Fruit fly (Drosophila melanogaster) whole organism, pupa: ENCODE data around the gene neur.

Experiments used
- CG10348 ChIP-seq: fragments of 200-800 bp; sonication (Bioruptor generic); IDR thresholded peaks from 2 replicates; pipeline ENCODE4 v1.3.6; 2022; ENCODE audit warnings: missing biosample characterization, missing genetic modification characterization
- CG12605 ChIP-seq: fragments of 200-800 bp; sonication (Bioruptor generic); IDR thresholded peaks from 2 replicates; pipeline ENCODE4 v1.3.6; 2022; ENCODE audit warnings: missing biosample characterization, missing genetic modification characterization
- CG13204 ChIP-seq: fragments of 200-800 bp; sonication (Bioruptor generic); optimal IDR thresholded peaks from 2 replicates; lab custom pipeline; 2018; ENCODE audit warnings: missing biosample characterization, mild to moderate bottlenecking, missing genetic modification characterization, moderate library complexity
- CG14655 ChIP-seq: fragments of 200-800 bp; sonication (Bioruptor generic); optimal IDR thresholded peaks from 3 replicates; lab custom pipeline; 2017; ENCODE audit warnings: mild to moderate bottlenecking, missing biosample characterization, missing genetic modification reagents, missing genetic modification characterization
- CG15710 ChIP-seq: fragments of 200-800 bp; sonication (Bioruptor generic); optimal IDR thresholded peaks from 2 replicates; lab custom pipeline; 2018; ENCODE audit warnings: missing biosample characterization, mild to moderate bottlenecking, missing genetic modification characterization, moderate library complexity
- CG17806 ChIP-seq: fragments of 200-800 bp; sonication (Bioruptor generic); optimal IDR thresholded peaks from 2 replicates; lab custom pipeline; 2018; ENCODE audit warnings: missing biosample characterization, mild to moderate bottlenecking, missing genetic modification characterization, moderate library complexity
- CG32121 ChIP-seq: fragments of 200-800 bp; sonication (Bioruptor generic); IDR thresholded peaks from 2 replicates; pipeline ENCODE4 v1.3.6; 2022; ENCODE audit warnings: missing biosample characterization, missing genetic modification characterization
- CG34367 ChIP-seq: fragments of 200-800 bp; sonication (Bioruptor generic); optimal IDR thresholded peaks from 2 replicates; lab custom pipeline; 2018; ENCODE audit warnings: missing biosample characterization, mild to moderate bottlenecking, missing genetic modification characterization
- CG4496 ChIP-seq: fragments of 200-800 bp; sonication (Bioruptor generic); IDR thresholded peaks from 3 replicates; pipeline ENCODE4 v1.3.6; 2022; ENCODE audit warnings: missing biosample characterization, missing genetic modification characterization
- CG8159 ChIP-seq: fragments of 200-800 bp; sonication (Bioruptor generic); optimal IDR thresholded peaks from 3 replicates; lab custom pipeline; 2018; ENCODE audit warnings: missing biosample characterization, mild to moderate bottlenecking, missing genetic modification characterization, moderate library complexity
- CG8301 ChIP-seq: fragments of 200-800 bp; sonication (Bioruptor generic); optimal IDR thresholded peaks from 2 replicates; lab custom pipeline; 2018; ENCODE audit warnings: missing biosample characterization, mild to moderate bottlenecking, missing genetic modification characterization
- CG9948 ChIP-seq: fragments of 200-800 bp; sonication (Bioruptor generic); optimal IDR thresholded peaks from 2 replicates; lab custom pipeline; 2018; ENCODE audit warnings: missing biosample characterization, mild to moderate bottlenecking, missing genetic modification characterization, moderate library complexity
- D1 ChIP-seq: fragments of 200-800 bp; sonication (Bioruptor generic); optimal IDR thresholded peaks from 2 replicates; lab custom pipeline; 2018; ENCODE audit warnings: missing biosample characterization, mild to moderate bottlenecking, missing genetic modification characterization, moderate library complexity
- EcR ChIP-seq: fragments of 200-800 bp; sonication (Bioruptor generic); optimal IDR thresholded peaks from 3 replicates; lab custom pipeline; 2019; ENCODE audit warnings: missing biosample characterization, missing genetic modification characterization, mild to moderate bottlenecking, moderate library complexity, missing genetic modification reagents
- Ets98B ChIP-seq: fragments of 200-800 bp; sonication (Bioruptor generic); IDR thresholded peaks from 2 replicates; pipeline ENCODE4 v1.3.6; 2022; ENCODE audit warnings: missing biosample characterization, missing genetic modification characterization
- Pif1A ChIP-seq: fragments of 200-800 bp; sonication (Bioruptor generic); optimal IDR thresholded peaks from 3 replicates; lab custom pipeline; 2016; ENCODE audit warnings: missing biosample characterization, missing genetic modification characterization
- Pif1B ChIP-seq: fragments of 200-800 bp; sonication (Bioruptor generic); optimal IDR thresholded peaks from 3 replicates; lab custom pipeline; 2016; ENCODE audit warnings: missing biosample characterization, missing genetic modification characterization
- Snoo ChIP-seq: fragments of 200-800 bp; sonication (Bioruptor generic); optimal IDR thresholded peaks from 3 replicates; lab custom pipeline; 2017; ENCODE audit warnings: missing biosample characterization, mild to moderate bottlenecking, missing genetic modification characterization, inconsistent platforms
- fd96Ca ChIP-seq: fragments of 200-800 bp; sonication (Bioruptor generic); IDR thresholded peaks from 3 replicates; pipeline ENCODE4 v1.3.6; 2022; ENCODE audit warnings: missing biosample characterization, missing genetic modification characterization
- gl ChIP-seq: fragments of 200-800 bp; sonication (Bioruptor generic); optimal IDR thresholded peaks from 2 replicates; lab custom pipeline; 2018; ENCODE audit warnings: missing biosample characterization, mild to moderate bottlenecking, missing genetic modification characterization
- rn ChIP-seq: fragments of 200-800 bp; sonication (Bioruptor generic); IDR thresholded peaks from 2 replicates; pipeline ENCODE4 v1.3.6; 2022; ENCODE audit warnings: missing biosample characterization, missing genetic modification characterization

Gene neur

DNA sequence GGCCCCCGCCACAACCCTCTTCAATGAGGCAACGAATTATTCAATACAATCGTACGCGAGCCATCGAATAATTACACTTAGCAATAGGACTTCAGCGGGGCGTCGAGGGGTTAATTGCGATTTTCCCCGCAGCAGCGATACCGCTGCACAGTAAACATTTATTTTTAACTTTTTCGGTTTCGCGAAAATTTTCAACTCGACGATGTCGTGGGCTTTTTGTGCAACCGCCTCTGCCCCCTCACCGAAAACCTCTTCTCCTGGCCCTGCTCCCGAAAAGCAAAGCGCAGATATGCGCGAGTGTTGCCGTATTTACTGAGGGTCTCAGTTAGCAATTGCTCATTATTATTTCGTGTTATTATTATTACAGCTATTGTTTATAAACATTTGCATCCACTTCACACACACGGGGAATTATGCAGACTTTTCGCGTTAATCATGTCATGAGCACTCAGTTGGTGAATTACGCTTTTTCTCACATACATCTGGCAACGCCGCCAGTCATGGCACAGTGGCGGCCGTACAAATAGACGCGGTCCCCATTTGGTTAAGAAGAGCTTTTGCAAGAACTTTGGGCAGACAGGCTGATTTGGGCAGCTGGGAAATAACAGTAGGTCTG is 25.4 kb downstream of the neur start:
- TF ChIP-seq CG17806 (tag; lab: Kevin White, UChicago): peak; percentile 7
- TF ChIP-seq fd96Ca (GFP tag; lab: Robert Waterston, UW): 0 out of 3 replicates have a peak, but pooled peaks have one; percentile 29
- no peak for TF ChIP-seq CG34367 (tag; lab: Kevin White, UChicago)
- no peak for TF ChIP-seq gl
- 0 out of 3 replicates have a peak, but pooled peaks have one; percentile 29 for TF ChIP-seq CG4496
- peak; percentile 53 for TF ChIP-seq CG8159
- TF ChIP-seq CG12605 (GFP tag; lab: Robert Waterston, UW): no peak
- TF ChIP-seq CG32121 (GFP tag; lab: Robert Waterston, UW): peak; percentile 38; the same call in 1 of the 2 replicates
- TF ChIP-seq Pif1A (GFP tag; lab: Kevin White, UChicago): no peak
- TF ChIP-seq EcR (GFP tag; lab: Kevin White, UChicago): peak; percentile 28
- TF ChIP-seq D1 (tag; lab: Kevin White, UChicago): no peak
- TF ChIP-seq CG15710 (tag; lab: Kevin White, UChicago): peak; percentile 15
- TF ChIP-seq CG9948 (tag; lab: Kevin White, UChicago): no peak
- TF ChIP-seq Pif1B (GFP tag; lab: Kevin White, UChicago): no peak
- no peak for TF ChIP-seq CG10348
- no peak for TF ChIP-seq CG8301 (tag; lab: Kevin White, UChicago)
- TF ChIP-seq Ets98B (GFP tag; lab: Robert Waterston, UW): no peak
- TF ChIP-seq rn (GFP tag; lab: Robert Waterston, UW): 0 out of 2 replicates have a peak, but pooled peaks have one; percentile 16
- TF ChIP-seq Snoo (tag; lab: Kevin White, UChicago): peak; percentile 42

DNA sequence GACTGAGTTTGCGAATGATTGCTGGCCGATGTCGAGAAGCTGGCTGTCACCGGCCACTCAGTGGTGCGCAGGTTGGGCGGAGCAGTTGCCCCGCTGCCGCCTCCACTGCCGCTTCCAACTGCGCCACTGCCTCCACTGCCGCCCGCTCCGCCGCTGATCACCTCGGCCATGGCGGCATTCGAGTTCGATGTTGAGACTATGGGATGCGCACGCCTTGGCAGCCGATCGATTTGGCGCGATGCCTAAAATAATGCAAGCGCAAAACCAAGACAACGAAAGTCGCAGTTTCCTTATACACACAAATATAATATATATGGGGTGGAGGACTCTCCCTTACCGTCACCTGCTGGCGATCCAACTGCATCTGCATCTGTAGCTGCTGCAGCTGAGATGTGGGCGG is 27.6 kb downstream of the neur start:
- TF ChIP-seq fd96Ca (GFP tag; lab: Robert Waterston, UW) (0 out of 3 replicates have a peak, but pooled peaks have one; percentile 31), Snoo (tag; lab: Kevin White, UChicago) (no peak), CG32121 (GFP tag; lab: Robert Waterston, UW) (peak; percentile 85)

DNA sequence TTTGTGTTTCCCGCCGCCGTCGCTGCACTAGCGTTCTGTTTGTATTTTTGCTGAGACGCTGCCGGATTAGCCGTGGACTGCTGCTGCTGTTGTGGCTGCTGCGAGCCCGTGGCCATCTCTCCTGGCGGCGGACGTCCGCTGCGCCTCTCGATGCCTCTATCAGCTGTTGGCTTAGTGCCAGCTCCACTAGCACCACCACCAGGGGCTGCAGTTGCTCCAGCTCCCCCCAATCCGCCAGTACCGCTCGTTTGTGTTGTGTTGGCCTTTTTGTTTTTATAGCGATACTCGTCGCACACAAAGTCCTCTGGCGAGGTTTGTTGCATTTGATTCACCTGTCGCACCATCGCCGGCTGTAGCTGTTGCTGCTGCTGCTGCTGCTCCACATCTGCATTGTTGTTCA is 28.6 kb downstream of the neur start:
- TF ChIP-seq CG32121 (GFP tag; lab: Robert Waterston, UW) (peak; percentile 89), gl (no peak), Pif1A (GFP tag; lab: Kevin White, UChicago) (no peak), D1 (tag; lab: Kevin White, UChicago) (no peak), fd96Ca (GFP tag; lab: Robert Waterston, UW) (peak; percentile 60; the same call in 2 of the 3 replicates), CG17806 (tag; lab: Kevin White, UChicago) (no peak), CG8159 (no peak), CG4496 (peak; percentile 34; the same call in 1 of the 3 replicates), Pif1B (GFP tag; lab: Kevin White, UChicago) (no peak), Snoo (tag; lab: Kevin White, UChicago) (no peak), Ets98B (GFP tag; lab: Robert Waterston, UW) (peak; percentile 48; the same call in 1 of the 2 replicates), CG8301 (tag; lab: Kevin White, UChicago) (no peak), CG13204 (GFP tag; lab: Kevin White, UChicago) (no peak), CG34367 (tag; lab: Kevin White, UChicago) (no peak), CG15710 (tag; lab: Kevin White, UChicago) (no peak), CG9948 (tag; lab: Kevin White, UChicago) (no peak), CG10348 (no peak), EcR (GFP tag; lab: Kevin White, UChicago) (no peak), rn (GFP tag; lab: Robert Waterston, UW) (no peak), CG12605 (GFP tag; lab: Robert Waterston, UW) (no peak), CG14655 (GFP tag; lab: Kevin White, UChicago) (no peak)

DNA sequence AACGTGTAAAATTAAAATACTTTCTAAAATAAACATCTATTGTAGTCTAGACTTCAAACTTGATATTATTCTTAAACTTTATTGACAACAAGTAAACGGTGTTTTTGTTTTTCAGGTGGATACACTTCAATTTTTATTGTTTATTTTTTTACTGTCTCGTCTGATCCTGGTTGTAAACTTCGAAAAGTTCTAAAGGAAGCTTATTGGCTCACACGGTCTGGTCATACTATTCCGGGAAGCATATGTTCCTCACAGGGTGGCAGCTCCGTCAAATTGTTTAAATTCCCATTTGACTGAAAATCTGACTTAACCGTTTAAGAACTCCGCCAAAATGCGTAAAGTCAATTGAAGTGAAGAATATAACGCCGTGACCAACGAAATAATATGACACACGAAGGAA is 31.1 kb downstream of the neur start, which contains the start of gene CG11983:
Gene CG11983, plus strand, starts transcription at position 120 of the 400 bp plus-strand sequence.
- TF ChIP-seq EcR (GFP tag; lab: Kevin White, UChicago): peak; percentile 9
- TF ChIP-seq fd96Ca (GFP tag; lab: Robert Waterston, UW): no peak
- no peak for TF ChIP-seq Snoo (tag; lab: Kevin White, UChicago)
- TF ChIP-seq CG15710 (tag; lab: Kevin White, UChicago): peak; percentile 26
- peak; percentile 1 for TF ChIP-seq gl
- TF ChIP-seq, all 21 proteins: peak for 3

DNA sequence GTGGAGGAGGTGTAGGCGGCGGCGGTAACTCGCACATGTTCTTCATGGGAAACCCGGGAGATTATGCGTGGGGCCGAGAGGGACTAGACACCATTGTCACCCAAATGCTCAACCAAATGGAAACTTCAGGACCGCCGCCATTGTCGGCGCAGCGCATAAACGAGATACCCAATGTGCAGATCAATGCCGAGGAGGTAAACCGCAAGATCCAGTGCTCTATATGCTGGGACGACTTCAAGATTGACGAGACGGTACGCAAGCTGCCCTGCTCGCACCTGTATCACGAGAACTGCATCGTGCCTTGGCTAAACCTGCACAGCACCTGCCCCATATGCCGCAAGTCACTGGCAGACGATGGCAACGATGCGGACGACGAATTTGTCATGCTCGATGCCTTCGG is 32.0 kb downstream of the neur start:
- no peak for TF ChIP-seq CG9948 (tag; lab: Kevin White, UChicago)
- TF ChIP-seq Pif1A (GFP tag; lab: Kevin White, UChicago): no peak
- TF ChIP-seq CG14655 (GFP tag; lab: Kevin White, UChicago): no peak
- TF ChIP-seq CG8159: no peak
- TF ChIP-seq Pif1B (GFP tag; lab: Kevin White, UChicago): no peak
- TF ChIP-seq CG34367 (tag; lab: Kevin White, UChicago): no peak
- no peak for TF ChIP-seq CG8301 (tag; lab: Kevin White, UChicago)
- TF ChIP-seq CG4496: no peak

DNA sequence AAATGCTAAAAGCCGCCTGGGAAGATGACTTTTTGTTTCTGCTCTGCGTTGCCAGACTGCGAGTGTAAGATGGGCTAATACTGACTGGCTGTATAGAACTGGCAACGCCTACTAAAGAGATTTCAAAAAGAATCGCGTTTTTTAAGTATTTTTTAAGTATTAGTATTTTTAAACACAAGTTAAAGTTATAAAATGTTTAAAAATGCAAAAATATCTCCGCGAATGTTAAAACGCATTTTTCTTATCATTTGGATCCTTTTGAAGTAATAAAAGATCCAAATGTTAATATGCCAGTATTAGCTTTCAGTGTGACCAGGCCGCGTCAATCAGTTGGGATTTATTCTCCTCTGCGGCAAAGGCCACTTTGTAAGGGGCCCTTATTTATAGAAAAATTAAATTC is 33.1 kb downstream of the neur start, which contains the start of the genes Prosbeta3 and Iru:
Gene Prosbeta3, minus strand, starts transcription at position 98 of the 400 bp plus-strand sequence.
Gene Iru, plus strand, starts transcription at position 328 of the 400 bp plus-strand sequence.
- no peak for TF ChIP-seq CG34367 (tag; lab: Kevin White, UChicago)
- 0 out of 3 replicates have a peak, but pooled peaks have one; percentile 7 for TF ChIP-seq CG4496
